Worm (Caenorhabditis elegans) whole organism, young adult: ENCODE results near the gene C08E3.15.

Experiments used
- C06A6.2 ChIP-seq: fragments of 200-800 bp; sonication (Bioruptor generic); conservative IDR thresholded peaks from 2 replicates; pipeline ENCODE4 v1.3.6; 2022; ENCODE audit warnings: missing genetic modification characterization, missing compliant biosample characterization
- D2030.7 ChIP-seq: fragments of 200-800 bp; sonication (Bioruptor generic); IDR thresholded peaks from 2 replicates; pipeline ENCODE4 v1.3.6; 2022; ENCODE audit warnings: missing genetic modification reagents, missing genetic modification characterization, missing compliant biosample characterization
- F57C9.4 ChIP-seq: sonication (generic microtip); optimal IDR thresholded peaks from 2 replicates; lab custom pipeline; 2017; ENCODE audit warnings: mild to moderate bottlenecking, missing genetic modification characterization, missing compliant biosample characterization
- Y95B8A.8 ChIP-seq: fragments of 200-800 bp; sonication (Bioruptor generic); IDR thresholded peaks from 2 replicates; pipeline ENCODE4 v1.3.6; 2022; ENCODE audit warnings: missing genetic modification reagents, missing genetic modification characterization, missing compliant biosample characterization
- ceh-91 ChIP-seq: fragments of 200-800 bp; sonication (Bioruptor generic); IDR thresholded peaks from 2 replicates; pipeline ENCODE4 v1.3.6; 2022; ENCODE audit warnings: missing genetic modification reagents, missing genetic modification characterization, missing compliant biosample characterization
- dpl-1 ChIP-seq: fragments of 150-350 bp; optimal IDR thresholded peaks from 2 replicates; lab custom pipeline; 2014; ENCODE audit warnings: missing biosample characterization, missing genetic modification reagents, missing genetic modification characterization
- gei-17 ChIP-seq: fragments of 200-800 bp; sonication (Bioruptor generic); optimal IDR thresholded peaks from 2 replicates; lab custom pipeline; 2018; ENCODE audit warnings: mild to moderate bottlenecking, missing genetic modification characterization, missing compliant biosample characterization
- let-526 ChIP-seq: fragments of 200-800 bp; sonication (Bioruptor generic); IDR thresholded peaks from 2 replicates; pipeline ENCODE4 v1.3.6; 2022; ENCODE audit warnings: missing genetic modification reagents, missing genetic modification characterization, missing compliant biosample characterization
- lir-1 ChIP-seq: fragments of 200-800 bp; sonication (Bioruptor generic); conservative IDR thresholded peaks from 2 replicates; pipeline ENCODE4 v1.3.6; 2022; ENCODE audit warnings: missing genetic modification reagents, missing genetic modification characterization, missing compliant biosample characterization
- nfya-1 ChIP-seq: sonication (generic microtip); optimal IDR thresholded peaks from 2 replicates; lab custom pipeline; 2017; ENCODE audit warnings: antibody characterized with exemption, missing compliant biosample characterization, missing genetic modification characterization, borderline replicate concordance; ENCODE audit not compliant: insufficient read depth
- tbx-9 ChIP-seq: sonication (generic microtip); optimal IDR thresholded peaks from 2 replicates; lab custom pipeline; 2016; ENCODE audit warnings: borderline replicate concordance, missing genetic modification characterization, inconsistent platforms, missing compliant biosample characterization
- unc-130 ChIP-seq: sonication (generic microtip); optimal IDR thresholded peaks from 2 replicates; lab custom pipeline; 2016; ENCODE audit warnings: missing genetic modification reagents, missing genetic modification characterization, missing compliant biosample characterization
- ztf-26 ChIP-seq: sonication (generic microtip); optimal IDR thresholded peaks from 2 replicates; lab custom pipeline; 2017; ENCODE audit warnings: missing genetic modification characterization, missing compliant biosample characterization
- ztf-3 ChIP-seq: fragments of 200-800 bp; sonication (Bioruptor generic); optimal IDR thresholded peaks from 2 replicates; lab custom pipeline; 2018; ENCODE audit warnings: mild to moderate bottlenecking, missing genetic modification characterization, missing compliant biosample characterization

DNA sequence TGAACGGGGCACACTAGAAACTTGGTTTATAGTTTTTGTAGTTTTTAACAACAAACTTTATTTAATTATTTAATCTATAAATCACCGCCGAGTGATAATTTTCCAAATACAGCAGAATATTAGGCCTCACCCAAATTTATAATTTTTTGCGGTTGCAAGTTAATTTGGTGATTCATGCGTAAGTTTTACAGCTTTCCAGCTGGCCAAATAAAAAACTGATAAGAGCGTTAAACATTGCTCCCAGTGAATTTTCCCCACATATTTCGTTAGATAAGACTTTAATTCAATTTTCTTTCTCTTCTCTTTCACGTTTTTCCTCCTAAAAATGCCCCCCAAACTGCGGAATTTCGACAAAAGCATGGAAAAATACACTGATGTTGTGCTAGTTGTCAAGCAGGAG lies 26.2 kb downstream of the C08E3.15 start, which contains the start of gene bath-47:
- no peak for TF ChIP-seq D2030.7 (GFP tag; lab: Robert Waterston, UW)
- no peak for TF ChIP-seq lir-1 (GFP tag; lab: Robert Waterston, UW)
- no peak for TF ChIP-seq nfya-1
- no peak for TF ChIP-seq gei-17 (GFP tag; lab: Kevin White, UChicago)
- TF ChIP-seq tbx-9 (tag; lab: Kevin White, UChicago): no peak
- no peak for TF ChIP-seq ztf-3 (GFP tag; lab: Kevin White, UChicago)
- no peak for TF ChIP-seq let-526 (GFP tag; lab: Robert Waterston, UW)
- TF ChIP-seq ztf-26 (tag; lab: Kevin White, UChicago): no peak
- TF ChIP-seq dpl-1: no peak
- no peak for TF ChIP-seq ceh-91 (GFP tag; lab: Robert Waterston, UW)
- no peak for TF ChIP-seq C06A6.2
- no peak for TF ChIP-seq Y95B8A.8
- no peak for TF ChIP-seq F57C9.4 (tag; lab: Kevin White, UChicago)
- TF ChIP-seq unc-130: no peak
